Worm (Caenorhabditis elegans): ENCODE data around the gene plc-1.

- TF ChIP-seq him-1 (tag; optimal IDR thresholded peaks at IDR 0.05) = no peak
- no peak for TF ChIP-seq dao-5 (tag; optimal IDR thresholded peaks at IDR 0.05)
- TF ChIP-seq W03F9.2 (tag; optimal IDR thresholded peaks at IDR 0.05) = no peak
These were observed 42.1 kb upstream of the plc-1 start, which contains the start of gene T21E8.4 for ce11 chrX:10880509-10880908.
